Fruit fly (Drosophila melanogaster) whole organism, embryonic: ENCODE data around the gene CG9270.

Source experiments
- Aef1 ChIP-seq: fragments of 200-800 bp; sonication (Bioruptor generic); IDR thresholded peaks from 3 replicates; pipeline ENCODE4 v1.3.6; 2022; ENCODE audit warnings: missing biosample characterization, missing genetic modification characterization
- Awh ChIP-seq: fragments of 200-800 bp; sonication (Bioruptor generic); IDR thresholded peaks from 2 replicates; pipeline ENCODE4, ENCODE4 v1.3.6; 2022; ENCODE audit warnings: missing biosample characterization, missing genetic modification characterization
- B-H2 ChIP-seq: fragments of 200-800 bp; sonication (Bioruptor generic); optimal IDR thresholded peaks from 2 replicates; lab custom pipeline; 2018; ENCODE audit warnings: missing biosample characterization, mild to moderate bottlenecking, missing genetic modification characterization
- CG10209 ChIP-seq: fragments of 200-800 bp; sonication (Bioruptor generic); optimal IDR thresholded peaks from 3 replicates; lab custom pipeline; 2017; ENCODE audit warnings: missing biosample characterization, mild to moderate bottlenecking, missing genetic modification characterization, missing genetic modification reagents
- CG10543 ChIP-seq: fragments of 200-800 bp; sonication (Bioruptor generic); optimal IDR thresholded peaks from 3 replicates; lab custom pipeline; 2017; ENCODE audit warnings: missing biosample characterization, mild to moderate bottlenecking, missing genetic modification characterization, moderate library complexity
- CG10959 ChIP-seq: fragments of 200-800 bp; sonication (Bioruptor generic); IDR thresholded peaks from 2 replicates; pipeline ENCODE4 v1.3.6; 2022; ENCODE audit warnings: missing biosample characterization, missing genetic modification characterization
- CG11504 ChIP-seq: fragments of 200-800 bp; sonication (Bioruptor generic); optimal IDR thresholded peaks from 3 replicates; lab custom pipeline; 2019; ENCODE audit warnings: missing biosample characterization, mild to moderate bottlenecking, missing genetic modification characterization, moderate library complexity
- CG13287 ChIP-seq: fragments of 200-800 bp; sonication (Bioruptor generic); IDR thresholded peaks from 2 replicates; pipeline ENCODE4 v1.3.6; 2022; ENCODE audit warnings: missing biosample characterization, missing genetic modification characterization; ENCODE audit not compliant: partially characterized antibody
- CG14667 ChIP-seq: fragments of 200-800 bp; sonication (Bioruptor generic); IDR thresholded peaks from 2 replicates; pipeline ENCODE4 v1.3.6; 2022; ENCODE audit warnings: missing biosample characterization, missing genetic modification characterization
- CG14965 ChIP-seq: fragments of 200-800 bp; sonication (Bioruptor generic); optimal IDR thresholded peaks from 2 replicates; lab custom pipeline; 2016; ENCODE audit warnings: missing biosample characterization, missing genetic modification characterization, borderline replicate concordance
- CG16813 ChIP-seq: fragments of 200-800 bp; sonication (Bioruptor generic); IDR thresholded peaks from 3 replicates; pipeline ENCODE4 v1.3.6; 2022; ENCODE audit warnings: missing biosample characterization, missing genetic modification characterization; ENCODE audit not compliant: partially characterized antibody
- CG17568 ChIP-seq: fragments of 200-800 bp; sonication (Bioruptor generic); optimal IDR thresholded peaks from 2 replicates; lab custom pipeline; 2018; ENCODE audit warnings: missing biosample characterization, mild to moderate bottlenecking, missing genetic modification characterization, moderate library complexity
- CG2875 ChIP-seq: fragments of 200-800 bp; sonication (Bioruptor generic); optimal IDR thresholded peaks from 2 replicates; lab custom pipeline; 2017; ENCODE audit warnings: missing biosample characterization, mild to moderate bottlenecking, missing genetic modification characterization, missing genetic modification reagents
- CG3995 ChIP-seq: fragments of 200-800 bp; sonication (Bioruptor generic); optimal IDR thresholded peaks from 3 replicates; lab custom pipeline; 2016; ENCODE audit warnings: missing biosample characterization, missing genetic modification characterization
- CG42726 ChIP-seq: fragments of 200-800 bp; sonication (Bioruptor generic); IDR thresholded peaks from 2 replicates; pipeline ENCODE4 v1.3.6; 2022; ENCODE audit warnings: missing biosample characterization, missing genetic modification characterization; ENCODE audit not compliant: partially characterized antibody
- CG4360 ChIP-seq: fragments of 200-800 bp; sonication (Bioruptor generic); IDR thresholded peaks from 2 replicates; pipeline ENCODE4 v1.3.6; 2022; ENCODE audit warnings: missing biosample characterization, missing genetic modification characterization
- CG4707 ChIP-seq: fragments of 200-800 bp; sonication (Bioruptor generic); optimal IDR thresholded peaks from 2 replicates; lab custom pipeline; 2018; ENCODE audit warnings: missing biosample characterization, mild to moderate bottlenecking, missing genetic modification characterization, moderate library complexity
- CG6813 ChIP-seq: fragments of 200-800 bp; sonication (Bioruptor generic); optimal IDR thresholded peaks from 2 replicates; lab custom pipeline; 2017; ENCODE audit warnings: missing biosample characterization, missing genetic modification characterization, mild to moderate bottlenecking, moderate library complexity, missing genetic modification reagents
- Dbx ChIP-seq: fragments of 200-800 bp; sonication (Bioruptor generic); IDR thresholded peaks from 3 replicates; pipeline ENCODE4 v1.3.6; 2022; ENCODE audit warnings: missing biosample characterization, missing genetic modification characterization
- GATAe ChIP-seq: fragments of 200-800 bp; sonication (Bioruptor generic); conservative IDR thresholded peaks from 2 replicates; pipeline ENCODE4 v1.3.6; 2022; ENCODE audit warnings: missing biosample characterization, missing genetic modification characterization
- Hr78 ChIP-seq, 2 experiments: fragments of 200-800 bp in 1 of 2; fragments of >200 bp in 1 of 2; sonication (Bioruptor generic) in 1 of 2; optimal IDR thresholded peaks; 2 replicates each; lab custom pipeline; 2017 to 2019; ENCODE audit warnings: missing biosample characterization in 2 of 2, missing genetic modification characterization in 2 of 2, mild to moderate bottlenecking in 1 of 2, moderate library complexity in 1 of 2
- MTF-1 ChIP-seq: fragments of 200-800 bp; sonication (Bioruptor generic); optimal IDR thresholded peaks from 2 replicates; lab custom pipeline; 2018; ENCODE audit warnings: missing biosample characterization, mild to moderate bottlenecking, missing genetic modification characterization, borderline replicate concordance
- Med ChIP-seq: fragments of 200-800 bp; sonication (Bioruptor generic); peaks from one replicate; lab custom pipeline; 2016; ENCODE audit warnings: missing biosample characterization, missing genetic modification characterization, mild to moderate bottlenecking, inconsistent platforms, moderate library complexity
- Side ChIP-seq: fragments of 200-800 bp; sonication (Bioruptor generic); optimal IDR thresholded peaks from 2 replicates; lab custom pipeline; 2016; ENCODE audit warnings: missing biosample characterization, missing genetic modification characterization
- Sox100B ChIP-seq: fragments of 200-800 bp; sonication (Bioruptor generic); optimal IDR thresholded peaks from 3 replicates; lab custom pipeline; 2018; ENCODE audit warnings: missing biosample characterization, mild to moderate bottlenecking, missing genetic modification characterization
- TFAM ChIP-seq: fragments of 200-800 bp; sonication (Bioruptor generic); optimal IDR thresholded peaks from 2 replicates; lab custom pipeline; 2017; ENCODE audit warnings: missing biosample characterization, missing genetic modification characterization, inconsistent platforms
- Tbp ChIP-seq: fragments of >200 bp; optimal IDR thresholded peaks from 2 replicates; lab custom pipeline; 2018; ENCODE audit warnings: missing biosample characterization, missing genetic modification characterization
- bbx ChIP-seq: fragments of 200-800 bp; sonication (Bioruptor generic); IDR thresholded peaks from 2 replicates; pipeline ENCODE4 v1.3.6; 2022; ENCODE audit warnings: missing biosample characterization, missing genetic modification characterization; ENCODE audit not compliant: partially characterized antibody
- btn ChIP-seq: fragments of 200-800 bp; sonication (Bioruptor generic); optimal IDR thresholded peaks from 2 replicates; lab custom pipeline; 2016; ENCODE audit warnings: missing biosample characterization, missing genetic modification characterization
- chinmo ChIP-seq: fragments of 200-800 bp; sonication (Bioruptor generic); IDR thresholded peaks from 4 replicates; pipeline ENCODE4 v1.3.6; 2022; ENCODE audit warnings: missing biosample characterization, missing genetic modification characterization; ENCODE audit not compliant: partially characterized antibody
- chm ChIP-seq: fragments of 200-800 bp; sonication (Bioruptor generic); IDR thresholded peaks from 2 replicates; pipeline ENCODE4 v1.3.6; 2022; ENCODE audit warnings: missing biosample characterization, missing genetic modification characterization
- crol ChIP-seq: fragments of 200-800 bp; sonication (Bioruptor generic); IDR thresholded peaks from 2 replicates; pipeline ENCODE4 v1.3.6; 2022; ENCODE audit warnings: missing biosample characterization, missing genetic modification characterization
- crp ChIP-seq, 2 experiments: fragments of 200-800 bp; sonication (Bioruptor generic); optimal IDR thresholded peaks; 2 replicates in 1 of 2; 3 replicates in 1 of 2; lab custom pipeline; 2017; ENCODE audit warnings: missing biosample characterization in 2 of 2, missing genetic modification characterization in 2 of 2, mild to moderate bottlenecking in 1 of 2, moderate library complexity in 1 of 2
- dimm ChIP-seq: fragments of 200-800 bp; sonication (Bioruptor generic); IDR thresholded peaks from 2 replicates; pipeline ENCODE4 v1.3.6; 2022; ENCODE audit warnings: missing biosample characterization, missing genetic modification characterization
- dmrt99B ChIP-seq: fragments of 200-800 bp; sonication (Bioruptor generic); optimal IDR thresholded peaks from 2 replicates; lab custom pipeline; 2018; ENCODE audit warnings: missing biosample characterization, mild to moderate bottlenecking, missing genetic modification characterization, moderate library complexity
- h ChIP-seq: fragments of >200 bp; optimal IDR thresholded peaks from 2 replicates; lab custom pipeline; 2017
- lab ChIP-seq: fragments of 200-800 bp; sonication (Bioruptor generic); optimal IDR thresholded peaks from 3 replicates; lab custom pipeline; 2017; ENCODE audit warnings: missing biosample characterization, missing genetic modification characterization, mild to moderate bottlenecking, moderate library complexity, missing genetic modification reagents
- mirr ChIP-seq: fragments of 200-800 bp; sonication (Bioruptor generic); optimal IDR thresholded peaks from 3 replicates; lab custom pipeline; 2018; ENCODE audit warnings: missing biosample characterization, mild to moderate bottlenecking, missing genetic modification characterization
- nom ChIP-seq: fragments of 200-800 bp; sonication (Bioruptor generic); optimal IDR thresholded peaks from 2 replicates; lab custom pipeline; 2017; ENCODE audit warnings: missing biosample characterization, missing genetic modification characterization, mild to moderate bottlenecking, moderate library complexity, missing genetic modification reagents
- pfk ChIP-seq: fragments of 200-800 bp; sonication (Bioruptor generic); optimal IDR thresholded peaks from 2 replicates; lab custom pipeline; 2018; ENCODE audit warnings: missing biosample characterization, mild to moderate bottlenecking, missing genetic modification characterization, moderate library complexity
- row ChIP-seq: fragments of 200-800 bp; sonication (Bioruptor generic); IDR thresholded peaks from 3 replicates; pipeline ENCODE4 v1.3.6; 2022; ENCODE audit warnings: missing biosample characterization, missing genetic modification characterization
- run ChIP-seq: fragments of 200-800 bp; sonication (Bioruptor generic); optimal IDR thresholded peaks from 3 replicates; lab custom pipeline; 2018; ENCODE audit warnings: missing biosample characterization, mild to moderate bottlenecking, missing genetic modification characterization
- scrt ChIP-seq: fragments of 200-800 bp; sonication (Bioruptor generic); optimal IDR thresholded peaks from 2 replicates; lab custom pipeline; 2018; ENCODE audit warnings: missing biosample characterization, mild to moderate bottlenecking, missing genetic modification characterization, moderate library complexity
- sug ChIP-seq: fragments of 200-800 bp; optimal IDR thresholded peaks from 2 replicates; lab custom pipeline; 2019; ENCODE audit warnings: missing biosample characterization, mild to moderate bottlenecking, missing genetic modification characterization, moderate library complexity
- tap ChIP-seq: fragments of 200-800 bp; optimal IDR thresholded peaks from 3 replicates; lab custom pipeline; 2019; ENCODE audit warnings: missing biosample characterization, mild to moderate bottlenecking, missing genetic modification characterization, moderate library complexity
- twi ChIP-seq: fragments of 200-800 bp; optimal IDR thresholded peaks from 2 replicates; lab custom pipeline; 2019; ENCODE audit warnings: missing biosample characterization, mild to moderate bottlenecking, missing genetic modification characterization, moderate library complexity
- usp ChIP-seq: fragments of >200 bp; optimal IDR thresholded peaks from 2 replicates; lab custom pipeline; 2017; ENCODE audit warnings: missing biosample characterization, missing genetic modification characterization
- vnd ChIP-seq: fragments of 200-800 bp; sonication (Bioruptor generic); IDR thresholded peaks from 3 replicates; pipeline ENCODE4 v1.3.6; 2022; ENCODE audit warnings: missing biosample characterization, missing genetic modification characterization; ENCODE audit not compliant: partially characterized antibody

Gene CG9270

dm6 chr2L:20936061-20936390 lies 2.1 kb upstream of the CG9270 start:
- TF ChIP-seq crol (peak; percentile 87), Aef1 (GFP tag; lab: Robert Waterston, UW) (peak; percentile 50; the same call in 1 of the 3 replicates), chinmo (peak; percentile 60; the same call in 1 of the 4 replicates), Hr78 (GFP tag; optimal IDR thresholded peaks at IDR 0.05; lab: Kevin White, UChicago) (peak in 1 of 2 experiments; percentile 35), run (tag; lab: Kevin White, UChicago) (peak; percentile 9), sug (tag; lab: Kevin White, UChicago) (peak; percentile 84), Awh (0 out of 2 replicates have a peak, but pooled peaks have one; percentile 37), CG10543 (GFP tag; lab: Kevin White, UChicago) (peak; percentile 65), vnd (GFP tag; lab: Robert Waterston, UW) (0 out of 3 replicates have a peak, but pooled peaks have one; percentile 19), h (lab: Kevin White, UChicago) (no peak), Side (GFP tag; lab: Kevin White, UChicago) (no peak), CG4360 (peak; percentile 58; the same call in 1 of the 2 replicates), twi (tag; lab: Kevin White, UChicago) (peak; percentile 82), CG10209 (no peak), Med (GFP tag; lab: Kevin White, UChicago) (peak; percentile 65), mirr (GFP tag; lab: Kevin White, UChicago) (peak; percentile 46), bbx (0 out of 2 replicates have a peak, but pooled peaks have one; percentile 21), CG14965 (GFP tag; lab: Kevin White, UChicago) (no peak), GATAe (peak; percentile 52; the same call in 1 of the 2 replicates), crp (GFP tag; optimal IDR thresholded peaks at IDR 0.05; lab: Kevin White, UChicago) (peak in 1 of 2 experiments; percentile 10), CG42726 (GFP tag; lab: Robert Waterston, UW) (no peak)

dm6 chr2L:20935338-20936060 lies 1.6 kb upstream of the CG9270 start:
- no peak for TF ChIP-seq tap (tag; lab: Kevin White, UChicago)
- no peak for TF ChIP-seq CG14667 (GFP tag; lab: Robert Waterston, UW)
- TF ChIP-seq lab (GFP tag; lab: Kevin White, UChicago): peak; percentile 24
- no peak for TF ChIP-seq CG16813 (GFP tag; lab: Robert Waterston, UW)
- no peak for TF ChIP-seq B-H2
- no peak for TF ChIP-seq row (GFP tag; lab: Robert Waterston, UW)
- TF ChIP-seq MTF-1 (GFP tag; lab: Kevin White, UChicago): peak; percentile 30
- TF ChIP-seq CG13287 (GFP tag; lab: Robert Waterston, UW): no peak
- no peak for TF ChIP-seq pfk
- TF ChIP-seq dmrt99B (tag; lab: Kevin White, UChicago): no peak
- no peak for TF ChIP-seq TFAM (GFP tag; lab: Kevin White, UChicago)
- TF ChIP-seq CG17568 (GFP tag; lab: Kevin White, UChicago): peak; percentile 52
- TF ChIP-seq Dbx (GFP tag; lab: Robert Waterston, UW): no peak
- no peak for TF ChIP-seq CG10959
- no peak for TF ChIP-seq CG3995
- TF ChIP-seq CG2875 (GFP tag; lab: Kevin White, UChicago): no peak
- TF ChIP-seq CG11504 (tag; lab: Kevin White, UChicago): no peak
- no peak for TF ChIP-seq Sox100B (GFP tag; lab: Kevin White, UChicago)
- TF ChIP-seq CG6813 (GFP tag; lab: Kevin White, UChicago): peak; percentile 38
- no peak for TF ChIP-seq dimm
- TF ChIP-seq CG4707 (GFP tag; lab: Kevin White, UChicago): peak; percentile 16
- TF ChIP-seq btn (GFP tag; lab: Kevin White, UChicago): no peak
- TF ChIP-seq scrt (GFP tag; lab: Kevin White, UChicago): no peak
- peak; percentile 68; the same call in 1 of the 2 replicates for TF ChIP-seq chm (GFP tag; lab: Robert Waterston, UW)
- TF ChIP-seq Tbp (GFP tag; lab: Kevin White, UChicago): no peak
- peak; percentile 28 for TF ChIP-seq nom (GFP tag; lab: Kevin White, UChicago)
- TF ChIP-seq usp (GFP tag; lab: Kevin White, UChicago): no peak
